Worm (Caenorhabditis elegans): Measurements from ENCODE around the gene F14H12.7.

DNA sequence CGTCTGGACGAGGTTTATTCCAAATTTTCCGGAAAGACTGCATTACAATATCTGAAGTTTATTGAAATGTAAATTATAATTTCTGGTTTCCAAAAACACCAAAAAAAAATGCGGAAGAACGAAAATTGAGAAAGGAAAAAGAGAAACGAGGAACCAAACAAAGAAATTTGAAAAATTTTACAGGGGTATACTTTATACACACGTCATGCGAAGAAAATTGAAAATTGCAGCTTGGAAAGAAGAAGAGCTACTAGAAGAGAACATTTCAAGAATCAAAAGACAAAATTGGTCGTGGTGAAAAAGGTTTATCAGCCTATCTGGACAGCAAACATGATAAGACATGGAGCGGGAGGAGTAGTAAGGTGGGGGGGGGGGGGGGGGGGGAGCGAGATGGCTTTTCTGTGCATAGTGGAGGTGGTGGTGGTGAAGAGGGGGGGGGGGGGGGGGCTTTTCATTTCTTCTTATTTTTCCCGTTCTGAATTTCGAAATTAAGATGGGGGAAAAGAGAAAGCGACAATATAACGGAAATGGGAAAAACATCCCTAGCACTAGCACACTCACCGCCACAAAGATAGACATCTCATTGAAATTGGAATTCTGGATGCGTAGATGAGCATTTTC, 21.0 kb upstream of the F14H12.7 start, which contains the start of gene lst-2:
- TF ChIP-seq him-1 (tag; optimal IDR thresholded peaks at IDR 0.05) (no peak), dao-5 (tag; optimal IDR thresholded peaks at IDR 0.05) (no peak), W03F9.2 (tag; optimal IDR thresholded peaks at IDR 0.05) (no peak)

All from whole organism, L4/young adult.